Fruit fly (Drosophila melanogaster): ENCODE measurements around the gene Ipk2.

DNA sequence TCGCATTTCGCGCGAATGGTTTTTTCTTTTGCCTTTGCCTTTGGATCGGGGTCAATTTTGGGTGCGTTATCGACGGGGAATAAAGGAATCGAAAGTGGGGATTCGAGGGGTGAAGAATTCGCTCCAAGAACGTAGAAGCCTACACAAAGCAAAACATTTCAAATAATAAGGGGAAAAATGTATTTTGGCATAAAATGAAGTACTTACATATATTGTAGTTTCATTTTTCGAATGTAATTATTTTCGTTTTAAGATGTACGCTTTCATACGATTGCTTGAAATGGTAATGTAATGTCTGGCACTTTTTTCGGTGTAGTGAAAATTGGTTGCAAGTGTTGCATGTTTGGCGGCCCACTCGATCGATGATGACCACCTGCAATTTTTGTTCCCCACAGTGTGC lies 41.0 kb upstream of the Ipk2 start:
- TF ChIP-seq CG33017 (tag; optimal IDR thresholded peaks at IDR 0.05) (no peak), CG14711 (tag; optimal IDR thresholded peaks at IDR 0.05) (no peak), CG7101 (tag; optimal IDR thresholded peaks at IDR 0.05) (no peak), cnc (optimal IDR thresholded peaks at IDR 0.05) (no peak), Clk (GFP tag; optimal IDR thresholded peaks at IDR 0.05) (no peak), bab1 (GFP tag; optimal IDR thresholded peaks at IDR 0.05) (no peak), tj (GFP tag; optimal IDR thresholded peaks at IDR 0.05) (no peak), CG12768 (GFP tag; optimal IDR thresholded peaks at IDR 0.05) (no peak), kay (GFP tag; ENCODE audit: borderline replicate concordance) (no peak)
